Fruit fly (Drosophila melanogaster): ENCODE measurements around the gene CG14204.
A peak's percentile ranks its signal among the peaks of the same experiment; 100 is the strongest.

CG14204 gene

dm6 chrX:19622924-19623323 lies 39.5 kb downstream of the CG14204 start, which contains the start of the genes Naa20A and MKP-4 (continued):
- no peak for TF ChIP-seq CG4424 (GFP tag; optimal IDR thresholded peaks at IDR 0.05)
- no peak for TF ChIP-seq Poxn (GFP tag; IDR thresholded peaks at IDR 0.05)
- TF ChIP-seq Xrp1 (GFP tag; IDR thresholded peaks at IDR 0.05) = no peak
- no peak for TF ChIP-seq CG12391 (tag; optimal IDR thresholded peaks at IDR 0.05)
- TF ChIP-seq tna (GFP tag; IDR thresholded peaks at IDR 0.05; ENCODE audit: partially characterized antibody) = peak; percentile 60
- no peak for TF ChIP-seq CG1233 (GFP tag; optimal IDR thresholded peaks at IDR 0.05)
- no peak for TF ChIP-seq Atf3 (GFP tag; optimal IDR thresholded peaks at IDR 0.05)
- peak; percentile 36 for TF ChIP-seq CG12659 (GFP tag; optimal IDR thresholded peaks at IDR 0.05)
- TF ChIP-seq CG5245 (GFP tag; optimal IDR thresholded peaks at IDR 0.05) = no peak
- TF ChIP-seq CG11695 (GFP tag; IDR thresholded peaks at IDR 0.05) = no peak
- peak; percentile 38 for TF ChIP-seq nerfin-1 (tag; optimal IDR thresholded peaks at IDR 0.05)
- TF ChIP-seq disco-r (GFP tag; optimal IDR thresholded peaks at IDR 0.05) = no peak
- TF ChIP-seq CG6791 (GFP tag; IDR thresholded peaks at IDR 0.05; ENCODE audit: partially characterized antibody) = peak; percentile 68
- TF ChIP-seq vfl (GFP tag; optimal IDR thresholded peaks at IDR 0.05) = no peak
- TF ChIP-seq ERR (GFP tag; optimal IDR thresholded peaks at IDR 0.05) = no peak
- TF ChIP-seq salm (tag; optimal IDR thresholded peaks at IDR 0.05) = no peak
- TF ChIP-seq zfh1 (GFP tag; IDR thresholded peaks at IDR 0.05) = no peak
- no peak for TF ChIP-seq so (GFP tag; IDR thresholded peaks at IDR 0.05)
- TF ChIP-seq ssp (GFP tag; IDR thresholded peaks at IDR 0.05) = peak; percentile 15; the same call in 1 of the 2 replicates
- TF ChIP-seq cwo (GFP tag; optimal IDR thresholded peaks at IDR 0.05) = no peak
- no peak for TF ChIP-seq Gug (GFP tag; IDR thresholded peaks at IDR 0.05)
- TF ChIP-seq Kr (GFP tag; optimal IDR thresholded peaks at IDR 0.05) = no peak
- TF ChIP-seq jigr1 (GFP tag; IDR thresholded peaks at IDR 0.05) = no peak
- no peak for TF ChIP-seq CG1832 (GFP tag; optimal IDR thresholded peaks at IDR 0.05)
- no peak for TF ChIP-seq CG9215 (GFP tag; IDR thresholded peaks at IDR 0.05)
- TF ChIP-seq CG6854 (GFP tag; optimal IDR thresholded peaks at IDR 0.05) = no peak
- no peak for TF ChIP-seq ac (GFP tag; optimal IDR thresholded peaks at IDR 0.05)
- TF ChIP-seq B-H2 (GFP tag; optimal IDR thresholded peaks at IDR 0.05) = no peak
- TF ChIP-seq fd102C (GFP tag; optimal IDR thresholded peaks at IDR 0.05) = no peak
- TF ChIP-seq nerfin-2 (GFP tag; IDR thresholded peaks at IDR 0.05; ENCODE audit: partially characterized antibody) = 0 out of 2 replicates have a peak, but pooled peaks have one; percentile 30
- no peak for TF ChIP-seq D19B (GFP tag; optimal IDR thresholded peaks at IDR 0.05)
- TF ChIP-seq pan (optimal IDR thresholded peaks at IDR 0.05) = no peak
- TF ChIP-seq pan (GFP tag; optimal IDR thresholded peaks at IDR 0.05 in 1 of 2, IDR thresholded peaks at IDR 0.05 in 1 of 2) = no peak
- no peak for TF ChIP-seq ind (GFP tag; optimal IDR thresholded peaks at IDR 0.05)
- TF ChIP-seq Awh (GFP tag; IDR thresholded peaks at IDR 0.05) = no peak
- TF ChIP-seq br (optimal IDR thresholded peaks at IDR 0.05) = no peak
- no peak for TF ChIP-seq ab (GFP tag; optimal IDR thresholded peaks at IDR 0.05)
- no peak for TF ChIP-seq fu2 (GFP tag; optimal IDR thresholded peaks at IDR 0.05)
- TF ChIP-seq dati (GFP tag; IDR thresholded peaks at IDR 0.05) = no peak
- no peak for TF ChIP-seq CG15514 (GFP tag; optimal IDR thresholded peaks at IDR 0.05)
- TF ChIP-seq Taf1 (GFP tag; IDR thresholded peaks at IDR 0.05) = no peak
- TF ChIP-seq Meics (GFP tag; optimal IDR thresholded peaks at IDR 0.05) = no peak
- TF ChIP-seq Sox100B (GFP tag; optimal IDR thresholded peaks at IDR 0.05) = no peak
- no peak for TF ChIP-seq grn (GFP tag; optimal IDR thresholded peaks at IDR 0.05)
- no peak for TF ChIP-seq Ravus (GFP tag; IDR thresholded peaks at IDR 0.05)
- no peak for TF ChIP-seq Hr39 (optimal IDR thresholded peaks at IDR 0.05)
- no peak for TF ChIP-seq CG30431 (GFP tag; optimal IDR thresholded peaks at IDR 0.05)
- TF ChIP-seq YL-1 (GFP tag; optimal IDR thresholded peaks at IDR 0.05) = peak; percentile 31
- TF ChIP-seq CG11560 (tag; IDR thresholded peaks at IDR 0.05) = no peak
- TF ChIP-seq luna (GFP tag; optimal IDR thresholded peaks at IDR 0.05) = no peak
- no peak for TF ChIP-seq Tbp (GFP tag; optimal IDR thresholded peaks at IDR 0.05)
- peak; percentile 71; the same call in 1 of the 2 replicates for TF ChIP-seq sna (GFP tag; IDR thresholded peaks at IDR 0.05; ENCODE audit: partially characterized antibody)
- no peak for TF ChIP-seq CG2120 (GFP tag; optimal IDR thresholded peaks at IDR 0.05)
